Worm (Caenorhabditis elegans): ENCODE measurements around the gene srh-37.

srh-37 gene

DNA sequence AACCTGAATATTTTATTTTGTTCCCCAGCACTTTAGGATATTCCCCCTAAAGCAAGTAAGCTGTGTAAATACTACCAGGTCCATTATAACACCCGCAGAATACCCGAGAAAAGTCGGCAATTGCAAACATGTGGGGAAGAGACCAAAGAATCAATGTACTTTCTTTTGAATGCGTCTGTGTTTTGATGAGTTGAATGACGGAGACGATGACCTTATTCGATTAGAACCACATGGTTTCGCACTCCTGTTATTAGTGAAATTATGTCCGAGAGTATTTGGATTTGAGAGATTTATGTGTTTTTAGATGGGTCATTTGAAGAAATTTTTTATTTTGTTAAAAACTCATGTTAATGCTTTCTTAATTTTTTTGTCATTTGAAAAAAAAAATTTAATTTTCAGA lies 47.0 kb downstream of the srh-37 start (continued):
- TF ChIP-seq mdl-1 (tag; optimal IDR thresholded peaks at IDR 0.05) (peak in 1 of 2 experiments; percentile 2), zfp-2 (tag; optimal IDR thresholded peaks at IDR 0.05) (no peak), nhr-28 (tag; optimal IDR thresholded peaks at IDR 0.05) (peak; percentile 46), hif-1 (tag; optimal IDR thresholded peaks at IDR 0.05) (no peak), nhr-42 (GFP tag; IDR thresholded peaks at IDR 0.05) (no peak)

DNA sequence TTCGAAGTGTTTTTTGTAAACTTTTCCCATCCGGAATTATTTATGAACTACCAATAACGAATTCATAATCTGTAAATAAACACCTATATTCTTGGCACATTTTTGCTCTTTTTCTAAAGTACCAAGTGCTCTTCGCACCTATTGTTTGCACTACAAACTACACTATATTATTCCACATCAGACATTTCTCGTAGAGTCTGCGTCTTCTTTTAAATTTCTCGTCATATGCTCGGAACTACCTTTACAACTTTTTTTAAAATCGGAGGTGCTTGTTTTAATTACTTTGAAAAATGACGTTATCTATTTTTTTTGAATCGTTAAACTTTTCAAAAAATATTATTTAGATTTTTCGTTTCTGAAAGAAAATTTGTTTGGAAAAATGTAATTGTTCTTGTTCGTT lies 47.5 kb downstream of the srh-37 start, which contains the start of gene nhr-201:
nhr-201 (plus strand) TSS at position 29 of the 400 bp plus-strand sequence.
- no peak for TF ChIP-seq pqm-1 (tag; optimal IDR thresholded peaks at IDR 0.05)
- TF ChIP-seq set-16 (GFP tag; IDR thresholded peaks at IDR 0.05), result no peak
- TF ChIP-seq mdl-1 (tag; optimal IDR thresholded peaks at IDR 0.05), result no peak
- no peak for TF ChIP-seq egl-27 (tag; optimal IDR thresholded peaks at IDR 0.05)
- TF ChIP-seq hlh-30 (tag; optimal IDR thresholded peaks at IDR 0.05; ENCODE audit: insufficient read depth), result peak; percentile 59
- no peak for TF ChIP-seq nhr-42 (GFP tag; IDR thresholded peaks at IDR 0.05)
- TF ChIP-seq dve-1 (tag; optimal IDR thresholded peaks at IDR 0.05; ENCODE audit: insufficient read depth), result peak; percentile 64
- no peak for TF ChIP-seq T20F7.1 (GFP tag; optimal IDR thresholded peaks at IDR 0.05)
- TF ChIP-seq egl-43 (GFP tag; IDR thresholded peaks at IDR 0.05), result no peak
- no peak for TF ChIP-seq nhr-11 (tag; optimal IDR thresholded peaks at IDR 0.05)
- peak; percentile 3 for TF ChIP-seq nhr-48 (tag; optimal IDR thresholded peaks at IDR 0.05)
- peak; percentile 46; the same call in 1 of the 2 replicates for TF ChIP-seq dmd-6 (GFP tag; IDR thresholded peaks at IDR 0.05)
- no peak for TF ChIP-seq unc-130 (GFP tag; optimal IDR thresholded peaks at IDR 0.05)
- peak in 1 of 2 experiments; percentile 25 for TF ChIP-seq lsy-2 (tag; optimal IDR thresholded peaks at IDR 0.05)
- no peak for TF ChIP-seq rbr-2 (tag; optimal IDR thresholded peaks at IDR 0.05)
- no peak for TF ChIP-seq dmd-9 (GFP tag; IDR thresholded peaks at IDR 0.05)
- no peak for TF ChIP-seq fkh-10 (GFP tag; optimal IDR thresholded peaks at IDR 0.05)
- no peak for TF ChIP-seq mdt-29 (GFP tag; IDR thresholded peaks at IDR 0.05)
- TF ChIP-seq daf-16 (GFP tag; optimal IDR thresholded peaks at IDR 0.05), result no peak
- TF ChIP-seq daf-16 (tag; optimal IDR thresholded peaks at IDR 0.05), result peak; percentile 60
- TF ChIP-seq mep-1 (tag; optimal IDR thresholded peaks at IDR 0.05), result peak; percentile 18
- TF ChIP-seq spr-1 (tag; optimal IDR thresholded peaks at IDR 0.05), result no peak
- no peak for TF ChIP-seq php-3 (GFP tag; IDR thresholded peaks at IDR 0.05)
- no peak for TF ChIP-seq unc-62 (GFP tag; optimal IDR thresholded peaks at IDR 0.05 in 1 of 2)
- TF ChIP-seq unc-62 (tag; optimal IDR thresholded peaks at IDR 0.05), result no peak
- TF ChIP-seq ceh-20 (GFP tag; IDR thresholded peaks at IDR 0.05), result no peak
- no peak for TF ChIP-seq F10B5.3 (tag; optimal IDR thresholded peaks at IDR 0.05)
- no peak for TF ChIP-seq zfp-2 (tag; optimal IDR thresholded peaks at IDR 0.05)
- no peak for TF ChIP-seq lin-1 (GFP tag; IDR thresholded peaks at IDR 0.05)
- no peak for TF ChIP-seq F44E2.7 (GFP tag; IDR thresholded peaks at IDR 0.05)
- no peak for TF ChIP-seq F49E8.2 (tag; optimal IDR thresholded peaks at IDR 0.05; ENCODE audit: borderline replicate concordance)
- no peak for TF ChIP-seq fos-1 (tag; optimal IDR thresholded peaks at IDR 0.05)
- TF ChIP-seq nhr-25 (tag; optimal IDR thresholded peaks at IDR 0.05; ENCODE audit: borderline replicate concordance, insufficient read depth), result no peak
- no peak for TF ChIP-seq ama-1 (optimal IDR thresholded peaks at IDR 0.05)
- no peak for TF ChIP-seq ceh-44 (GFP tag; IDR thresholded peaks at IDR 0.05)
- TF ChIP-seq nhr-28 (tag; optimal IDR thresholded peaks at IDR 0.05), result peak; percentile 95
- TF ChIP-seq nhr-237 (tag; optimal IDR thresholded peaks at IDR 0.05), result no peak

DNA sequence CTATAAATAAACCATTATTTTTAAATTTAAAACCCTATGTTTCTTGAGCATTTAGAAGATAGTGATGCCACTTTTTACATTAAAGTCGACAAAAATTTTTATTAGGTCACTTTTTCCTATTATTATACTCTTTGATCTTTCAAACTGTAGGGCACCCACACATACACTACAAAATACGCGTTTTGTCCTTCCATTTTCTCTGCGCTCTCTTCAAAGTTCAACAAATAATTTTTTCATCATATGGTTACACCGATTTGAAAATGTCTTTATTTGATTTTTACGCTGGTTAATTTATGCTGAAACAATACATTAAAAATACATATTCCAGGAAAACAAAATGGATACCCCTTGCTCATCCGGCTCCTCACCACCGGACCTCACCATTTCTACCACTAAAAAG lies 50.1 kb downstream of the srh-37 start, which contains the start of gene nhr-202:
nhr-202 (plus strand) TSS at position 326 of the 400 bp plus-strand sequence.
- TF ChIP-seq ztf-7 (tag; optimal IDR thresholded peaks at IDR 0.05), result peak; percentile 76
- TF ChIP-seq nhr-102 (tag; optimal IDR thresholded peaks at IDR 0.05), result peak; percentile 43
- peak; percentile 12 for TF ChIP-seq hlh-30 (tag; optimal IDR thresholded peaks at IDR 0.05; ENCODE audit: insufficient read depth)
- no peak for TF ChIP-seq lin-1 (GFP tag; IDR thresholded peaks at IDR 0.05)
- TF ChIP-seq dmd-6 (GFP tag; IDR thresholded peaks at IDR 0.05), result peak; percentile 75
- TF ChIP-seq lsy-2 (tag; optimal IDR thresholded peaks at IDR 0.05), result peak in 1 of 2 experiments; percentile 16
- TF ChIP-seq fkh-10 (GFP tag; optimal IDR thresholded peaks at IDR 0.05), result no peak
- no peak for TF ChIP-seq hmg-1.1 (GFP tag; IDR thresholded peaks at IDR 0.05)
- peak; percentile 100 for TF ChIP-seq nhr-28 (tag; optimal IDR thresholded peaks at IDR 0.05)
- peak; percentile 24 for TF ChIP-seq pqm-1 (tag; optimal IDR thresholded peaks at IDR 0.05)
- TF ChIP-seq D1046.2 (GFP tag; IDR thresholded peaks at IDR 0.05), result no peak
- TF ChIP-seq aha-1 (tag), result no peak
- TF ChIP-seq T26A8.4 (GFP tag; IDR thresholded peaks at IDR 0.05), result no peak
- TF ChIP-seq arid-1 (GFP tag; conservative IDR thresholded peaks at IDR 0.05), result no peak
- TF ChIP-seq nhr-77 (tag; optimal IDR thresholded peaks at IDR 0.05), result peak; percentile 86
- no peak for TF ChIP-seq daf-16 (GFP tag; optimal IDR thresholded peaks at IDR 0.05)
- TF ChIP-seq daf-16 (tag; optimal IDR thresholded peaks at IDR 0.05), result peak; percentile 59
- TF ChIP-seq Y105C5A.15 (GFP tag; IDR thresholded peaks at IDR 0.05), result no peak
- no peak for TF ChIP-seq mxl-2 (GFP tag; conservative IDR thresholded peaks at IDR 0.05)
- no peak for TF ChIP-seq snpc-4 (tag; optimal IDR thresholded peaks at IDR 0.05)
